Worm (Caenorhabditis elegans) whole organism, L4/young adult: ENCODE results near the gene D1054.3.

ENCODE experiments used
- W03F9.2 ChIP-seq: fragments of 150-350 bp; optimal IDR thresholded peaks from 2 replicates; lab custom pipeline; 2014; ENCODE audit warnings: missing biosample characterization, missing genetic modification characterization
- him-1 ChIP-seq: sonication (generic microtip); optimal IDR thresholded peaks from 2 replicates; lab custom pipeline; 2016; ENCODE audit warnings: missing genotype, missing genetic modification reagents, missing genetic modification characterization, missing compliant biosample characterization

DNA sequence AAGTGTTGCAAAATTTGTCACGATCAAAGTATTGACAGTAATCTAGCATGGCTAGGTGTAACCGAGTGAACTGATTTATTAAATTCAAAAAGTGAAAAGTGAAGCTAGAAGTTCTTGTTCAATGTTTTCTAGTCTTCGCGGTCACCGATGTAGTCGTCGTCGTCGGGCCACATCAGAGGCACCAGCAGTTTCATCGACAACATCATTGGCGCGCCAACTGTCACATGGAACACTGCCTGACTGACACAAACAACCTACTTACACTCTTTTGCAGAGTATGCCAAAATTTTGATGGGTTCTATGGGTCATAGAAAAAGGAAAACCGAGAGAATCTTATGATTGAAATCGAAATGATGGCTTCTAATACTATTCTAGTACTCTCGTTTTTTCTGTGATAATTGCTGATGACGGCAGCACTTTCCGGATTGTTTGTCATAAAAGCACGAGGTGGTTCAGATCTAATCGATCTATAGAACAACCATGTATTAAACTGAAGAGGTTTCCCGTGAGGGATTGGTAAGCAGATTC lies 45.8 kb upstream of the D1054.3 start:
- TF ChIP-seq him-1 (tag; lab: Kevin White, UChicago), result no peak
- no peak for TF ChIP-seq W03F9.2 (tag; lab: Kevin White, UChicago)
